Worm (Caenorhabditis elegans) whole organism, midembryonic: ENCODE data around the gene K11H12.3.

ENCODE experiments used
- flt-1 ChIP-seq: fragments of 200-800 bp; sonication (Bioruptor generic); IDR thresholded peaks from 2 replicates; pipeline ENCODE4 v1.3.6; 2022; ENCODE audit warnings: missing genetic modification characterization, missing compliant biosample characterization
- klf-2 ChIP-seq: fragments of 200-800 bp; sonication (Bioruptor generic); conservative IDR thresholded peaks from 2 replicates; pipeline ENCODE4 v1.3.6; 2022; ENCODE audit warnings: missing genetic modification reagents, missing genetic modification characterization, missing compliant biosample characterization
- med-1 ChIP-seq: sonication (generic microtip); optimal IDR thresholded peaks from 2 replicates; lab custom pipeline; 2017; ENCODE audit warnings: missing genetic modification characterization, mild to moderate bottlenecking, missing compliant biosample characterization, antibody characterized with exemption, missing genetic modification reagents; ENCODE audit not compliant: insufficient read depth
- ref-1 ChIP-seq: fragments of 200-800 bp; sonication (Bioruptor generic); conservative IDR thresholded peaks from 2 replicates; pipeline ENCODE4 v1.3.6; 2022; ENCODE audit warnings: missing genetic modification reagents, missing genetic modification characterization, missing compliant biosample characterization
- tab-1 ChIP-seq: fragments of 200-800 bp; sonication (Bioruptor generic); IDR thresholded peaks from 2 replicates; pipeline ENCODE4 v1.3.6; 2022; ENCODE audit warnings: missing genetic modification characterization, missing compliant biosample characterization
- ztf-23 ChIP-seq: fragments of 200-800 bp; sonication (Bioruptor generic); IDR thresholded peaks from 2 replicates; pipeline ENCODE4 v1.3.6; 2022; ENCODE audit warnings: missing genetic modification reagents, missing genetic modification characterization, missing compliant biosample characterization
- ztf-29 ChIP-seq: fragments of 200-800 bp; sonication (Bioruptor generic); IDR thresholded peaks from 2 replicates; pipeline ENCODE4 v1.3.6; 2022; ENCODE audit warnings: missing genetic modification reagents, missing genetic modification characterization, missing compliant biosample characterization

DNA sequence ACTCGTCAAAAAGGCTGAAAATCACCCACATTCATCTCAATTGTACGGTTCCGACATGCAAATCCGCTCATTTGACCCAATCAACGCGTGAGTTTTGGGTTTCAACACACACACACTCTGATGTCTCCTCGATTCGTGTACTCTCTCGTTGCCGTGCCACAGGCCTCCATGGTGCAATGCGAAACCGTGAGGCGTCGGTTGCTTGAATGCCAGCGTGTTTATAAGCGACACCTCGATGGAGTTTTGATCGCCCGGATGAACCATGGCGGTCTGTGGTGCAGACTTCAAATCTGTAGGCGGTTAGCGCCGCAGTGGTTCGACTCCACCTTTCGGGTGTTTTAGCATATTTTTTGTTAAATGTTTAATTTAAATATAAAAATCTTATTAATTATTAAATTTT, 15.3 kb downstream of the K11H12.3 start:
- TF ChIP-seq med-1 (GFP tag; lab: Kevin White, UChicago) (no peak), ref-1 (GFP tag; lab: Robert Waterston, UW) (no peak), ztf-23 (no peak), ztf-29 (GFP tag; lab: Robert Waterston, UW) (no peak), flt-1 (GFP tag; lab: Robert Waterston, UW) (no peak), klf-2 (no peak), tab-1 (GFP tag; lab: Robert Waterston, UW) (no peak)
